Fruit fly (Drosophila melanogaster) whole organism, pupa: Measurements from ENCODE around the gene GluRS-m.

Experiments used
- CG13204 ChIP-seq: fragments of 200-800 bp; sonication (Bioruptor generic); optimal IDR thresholded peaks from 2 replicates; lab custom pipeline; 2018; ENCODE audit warnings: missing biosample characterization, mild to moderate bottlenecking, missing genetic modification characterization, moderate library complexity
- CG9948 ChIP-seq: fragments of 200-800 bp; sonication (Bioruptor generic); optimal IDR thresholded peaks from 2 replicates; lab custom pipeline; 2018; ENCODE audit warnings: missing biosample characterization, mild to moderate bottlenecking, missing genetic modification characterization, moderate library complexity
- D1 ChIP-seq: fragments of 200-800 bp; sonication (Bioruptor generic); optimal IDR thresholded peaks from 2 replicates; lab custom pipeline; 2018; ENCODE audit warnings: missing biosample characterization, mild to moderate bottlenecking, missing genetic modification characterization, moderate library complexity

DNA sequence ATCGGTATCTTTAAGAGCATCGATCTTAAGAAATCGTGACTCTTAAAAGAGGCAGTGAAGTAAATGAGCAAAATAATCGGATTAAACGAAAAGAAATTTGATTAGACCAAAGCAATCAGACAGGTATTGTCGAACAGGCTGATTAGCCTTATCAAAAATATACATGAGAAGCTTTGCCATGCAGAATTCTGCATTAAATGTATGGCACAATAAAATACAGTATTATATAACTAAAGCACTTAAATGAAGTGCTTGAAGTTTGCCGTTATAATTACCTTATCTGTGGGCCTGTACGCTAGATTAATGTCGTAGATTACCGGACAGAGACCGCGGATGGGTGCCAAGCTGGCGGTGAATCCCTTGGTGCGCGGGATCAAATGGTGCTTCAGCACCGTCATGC lies 33.9 kb downstream of the GluRS-m start:
- TF ChIP-seq D1 (tag; lab: Kevin White, UChicago) (no peak), CG9948 (tag; lab: Kevin White, UChicago) (no peak), CG13204 (GFP tag; lab: Kevin White, UChicago) (no peak)
